Fruit fly (Drosophila melanogaster) whole organism, embryonic: Measurements from ENCODE around the gene CG6511.

Experiments used
- Awh ChIP-seq: fragments of 200-800 bp; sonication (Bioruptor generic); IDR thresholded peaks from 2 replicates; pipeline ENCODE4, ENCODE4 v1.3.6; 2022; ENCODE audit warnings: missing biosample characterization, missing genetic modification characterization
- Blimp-1 ChIP-seq: fragments of 200-800 bp; sonication (Bioruptor generic); optimal IDR thresholded peaks from 3 replicates; lab custom pipeline; 2018; ENCODE audit warnings: missing biosample characterization, missing genetic modification characterization, mild to moderate bottlenecking, moderate library complexity, missing genetic modification reagents
- Bteb2 ChIP-seq: fragments of 200-800 bp; sonication (Bioruptor generic); optimal IDR thresholded peaks from 2 replicates; lab custom pipeline; 2016; ENCODE audit warnings: missing biosample characterization, missing genetic modification characterization
- C15 ChIP-seq: fragments of 200-800 bp; sonication (Bioruptor generic); IDR thresholded peaks from 3 replicates; pipeline ENCODE4 v1.3.6; 2022; ENCODE audit warnings: missing biosample characterization, missing genetic modification characterization
- CG10267 ChIP-seq: fragments of 200-800 bp; sonication (Bioruptor generic); optimal IDR thresholded peaks from 2 replicates; lab custom pipeline; 2018; ENCODE audit warnings: missing biosample characterization, mild to moderate bottlenecking, missing genetic modification characterization, moderate library complexity
- CG10366 ChIP-seq: fragments of 200-800 bp; sonication (Bioruptor generic); IDR thresholded peaks from 2 replicates; pipeline ENCODE4 v1.3.6; 2022; ENCODE audit warnings: missing biosample characterization, missing genetic modification characterization
- CG10979 ChIP-seq: fragments of 200-800 bp; sonication (Bioruptor generic); optimal IDR thresholded peaks from 2 replicates; lab custom pipeline; 2018; ENCODE audit warnings: missing biosample characterization, mild to moderate bottlenecking, missing genetic modification characterization, moderate library complexity
- CG12155 ChIP-seq: fragments of 200-800 bp; sonication (Bioruptor generic); optimal IDR thresholded peaks from 3 replicates; lab custom pipeline; 2016; ENCODE audit warnings: missing biosample characterization, missing genetic modification characterization
- CG12391 ChIP-seq: fragments of 200-800 bp; sonication (Bioruptor generic); optimal IDR thresholded peaks from 3 replicates; lab custom pipeline; 2018; ENCODE audit warnings: missing biosample characterization, mild to moderate bottlenecking, missing genetic modification characterization, moderate library complexity
- CG14710 ChIP-seq: fragments of 200-800 bp; sonication (Bioruptor generic); optimal IDR thresholded peaks from 3 replicates; lab custom pipeline; 2019; ENCODE audit warnings: missing biosample characterization, mild to moderate bottlenecking, missing genetic modification characterization, moderate library complexity
- CG15073 ChIP-seq: fragments of 200-800 bp; sonication (Bioruptor generic); optimal IDR thresholded peaks from 2 replicates; lab custom pipeline; 2016; ENCODE audit warnings: missing biosample characterization, missing genetic modification characterization
- CG1602 ChIP-seq: fragments of 200-800 bp; sonication (Bioruptor generic); optimal IDR thresholded peaks from 3 replicates; lab custom pipeline; 2016; ENCODE audit warnings: missing biosample characterization, missing genetic modification characterization
- CG1603 ChIP-seq: fragments of 200-800 bp; sonication (Bioruptor generic); optimal IDR thresholded peaks from 2 replicates; lab custom pipeline; 2019; ENCODE audit warnings: missing biosample characterization, mild to moderate bottlenecking, missing genetic modification characterization, moderate library complexity
- CG17361 ChIP-seq: fragments of 200-800 bp; sonication (Bioruptor generic); IDR thresholded peaks from 3 replicates; pipeline ENCODE4 v1.3.6; 2022; ENCODE audit warnings: missing biosample characterization, missing genetic modification characterization
- CG17802 ChIP-seq: fragments of 200-800 bp; sonication (Bioruptor generic); optimal IDR thresholded peaks from 2 replicates; lab custom pipeline; 2018; ENCODE audit warnings: missing biosample characterization, mild to moderate bottlenecking, missing genetic modification characterization, moderate library complexity
- CG17829 ChIP-seq: fragments of 200-800 bp; optimal IDR thresholded peaks from 2 replicates; lab custom pipeline; 2019; ENCODE audit warnings: missing biosample characterization, mild to moderate bottlenecking, missing genetic modification characterization, moderate library complexity
- CG18764 ChIP-seq: fragments of 200-800 bp; sonication (Bioruptor generic); optimal IDR thresholded peaks from 3 replicates; lab custom pipeline; 2016; ENCODE audit warnings: missing biosample characterization, missing genetic modification characterization
- CG2199 ChIP-seq: fragments of 200-800 bp; sonication (Bioruptor generic); IDR thresholded peaks from 3 replicates; pipeline ENCODE4 v1.3.6; 2022; ENCODE audit warnings: missing biosample characterization, missing genetic modification characterization
- CG2712 ChIP-seq: fragments of 200-800 bp; optimal IDR thresholded peaks from 3 replicates; lab custom pipeline; 2019; ENCODE audit warnings: missing biosample characterization, mild to moderate bottlenecking, missing genetic modification characterization, moderate library complexity
- CG5245 ChIP-seq: fragments of 200-800 bp; sonication (Bioruptor generic); optimal IDR thresholded peaks from 3 replicates; lab custom pipeline; 2016; ENCODE audit warnings: missing biosample characterization, missing genetic modification characterization
- CG6175 ChIP-seq: fragments of 200-800 bp; sonication (Bioruptor generic); IDR thresholded peaks from 3 replicates; pipeline ENCODE4 v1.3.6; 2022; ENCODE audit warnings: missing biosample characterization, missing genetic modification characterization
- CG6254 ChIP-seq: fragments of 200-800 bp; sonication (Bioruptor generic); optimal IDR thresholded peaks from 3 replicates; lab custom pipeline; 2017; ENCODE audit warnings: mild to moderate bottlenecking, missing biosample characterization, missing genetic modification reagents, missing genetic modification characterization
- CG7271 ChIP-seq: fragments of 200-800 bp; sonication (Bioruptor generic); optimal IDR thresholded peaks from 2 replicates; lab custom pipeline; 2018; ENCODE audit warnings: missing biosample characterization, mild to moderate bottlenecking, missing genetic modification characterization, moderate library complexity
- CG9437 ChIP-seq: fragments of 200-800 bp; sonication (Bioruptor generic); optimal IDR thresholded peaks from 2 replicates; lab custom pipeline; 2018; ENCODE audit warnings: missing biosample characterization, mild to moderate bottlenecking, missing genetic modification characterization
- CG9817 ChIP-seq: fragments of 200-800 bp; sonication (Bioruptor generic); optimal IDR thresholded peaks from 2 replicates; lab custom pipeline; 2018; ENCODE audit warnings: missing biosample characterization, mild to moderate bottlenecking, missing genetic modification characterization, moderate library complexity
- Hr39 ChIP-seq: fragments of >200 bp; optimal IDR thresholded peaks from 2 replicates; lab custom pipeline; 2017
- Hr51 ChIP-seq, 2 experiments: fragments of 200-800 bp; sonication (Bioruptor generic); optimal IDR thresholded peaks; 2 replicates in 1 of 2; 3 replicates in 1 of 2; lab custom pipeline; 2016 to 2018; ENCODE audit warnings: missing biosample characterization in 2 of 2, missing genetic modification characterization in 2 of 2, mild to moderate bottlenecking in 1 of 2, moderate library complexity in 1 of 2
- Lim3 ChIP-seq: fragments of 200-800 bp; sonication (Bioruptor generic); IDR thresholded peaks from 2 replicates; pipeline ENCODE4 v1.3.6; 2022; ENCODE audit warnings: missing biosample characterization, missing genetic modification characterization
- Mad ChIP-seq: fragments of 200-800 bp; sonication (Bioruptor generic); optimal IDR thresholded peaks from 2 replicates; lab custom pipeline; 2016; ENCODE audit warnings: missing biosample characterization, missing genetic modification characterization
- Med ChIP-seq: fragments of 200-800 bp; sonication (Bioruptor generic); peaks from one replicate; lab custom pipeline; 2016; ENCODE audit warnings: missing biosample characterization, missing genetic modification characterization, mild to moderate bottlenecking, inconsistent platforms, moderate library complexity
- Neu2 ChIP-seq: fragments of 200-800 bp; sonication (Bioruptor generic); optimal IDR thresholded peaks from 3 replicates; lab custom pipeline; 2016; ENCODE audit warnings: missing biosample characterization, missing genetic modification characterization, borderline replicate concordance
- Sox100B ChIP-seq: fragments of 200-800 bp; sonication (Bioruptor generic); optimal IDR thresholded peaks from 3 replicates; lab custom pipeline; 2018; ENCODE audit warnings: missing biosample characterization, mild to moderate bottlenecking, missing genetic modification characterization
- Tbp ChIP-seq: fragments of >200 bp; optimal IDR thresholded peaks from 2 replicates; lab custom pipeline; 2018; ENCODE audit warnings: missing biosample characterization, missing genetic modification characterization
- abd-A ChIP-seq: fragments of 200-800 bp; sonication (Bioruptor generic); optimal IDR thresholded peaks from 3 replicates; lab custom pipeline; 2019; ENCODE audit warnings: missing biosample characterization, mild to moderate bottlenecking, missing genetic modification characterization, moderate library complexity
- ara ChIP-seq: fragments of 200-800 bp; sonication (Bioruptor generic); IDR thresholded peaks from 2 replicates; pipeline ENCODE4 v1.3.6; 2022; ENCODE audit warnings: missing biosample characterization, missing genetic modification characterization
- ato ChIP-seq: fragments of 200-800 bp; sonication (Bioruptor generic); IDR thresholded peaks from 2 replicates; pipeline ENCODE4 v1.3.6; 2022; ENCODE audit warnings: missing biosample characterization, missing genetic modification characterization; ENCODE audit not compliant: partially characterized antibody
- br ChIP-seq: fragments of >200 bp; optimal IDR thresholded peaks from 2 replicates; lab custom pipeline; 2017
- crc ChIP-seq: fragments of 200-800 bp; sonication (Bioruptor generic); optimal IDR thresholded peaks from 2 replicates; lab custom pipeline; 2016; ENCODE audit warnings: missing biosample characterization, missing genetic modification characterization
- croc ChIP-seq: fragments of 200-800 bp; sonication (Bioruptor generic); conservative IDR thresholded peaks from 3 replicates; pipeline ENCODE4 v1.3.6; 2022; ENCODE audit warnings: missing biosample characterization, missing genetic modification characterization
- dysf ChIP-seq: fragments of 200-800 bp; sonication (Bioruptor generic); IDR thresholded peaks from 3 replicates; pipeline ENCODE4 v1.3.6; 2022; ENCODE audit warnings: missing biosample characterization, missing genetic modification characterization
- en ChIP-seq: fragments of 200-800 bp; sonication (Bioruptor generic); optimal IDR thresholded peaks from 2 replicates; lab custom pipeline; 2016; ENCODE audit warnings: missing biosample characterization, missing genetic modification characterization
- fu2 ChIP-seq: fragments of 200-800 bp; sonication (Bioruptor generic); optimal IDR thresholded peaks from 2 replicates; lab custom pipeline; 2016; ENCODE audit warnings: missing biosample characterization, missing genetic modification characterization
- gce ChIP-seq: fragments of 200-800 bp; sonication (Bioruptor generic); IDR thresholded peaks from 3 replicates; pipeline ENCODE4 v1.3.6; 2022; ENCODE audit warnings: missing biosample characterization, missing genetic modification characterization
- grau ChIP-seq: fragments of 200-800 bp; optimal IDR thresholded peaks from 3 replicates; lab custom pipeline; 2019; ENCODE audit warnings: missing biosample characterization, mild to moderate bottlenecking, missing genetic modification characterization, moderate library complexity
- gsb-n ChIP-seq: fragments of 200-800 bp; sonication (Bioruptor generic); optimal IDR thresholded peaks from 3 replicates; lab custom pipeline; 2018; ENCODE audit warnings: missing biosample characterization, mild to moderate bottlenecking, missing genetic modification characterization
- her ChIP-seq: fragments of 200-800 bp; sonication (Bioruptor generic); optimal IDR thresholded peaks from 2 replicates; lab custom pipeline; 2016; ENCODE audit warnings: missing biosample characterization, missing genetic modification characterization
- oc ChIP-seq: fragments of 200-800 bp; sonication (Bioruptor generic); optimal IDR thresholded peaks from 2 replicates; lab custom pipeline; 2018; ENCODE audit warnings: missing biosample characterization, mild to moderate bottlenecking, missing genetic modification characterization, moderate library complexity
- p53 ChIP-seq: fragments of 200-800 bp; sonication (Bioruptor generic); optimal IDR thresholded peaks from 2 replicates; lab custom pipeline; 2016; ENCODE audit warnings: missing biosample characterization, missing genetic modification characterization
- sqz ChIP-seq: fragments of 200-800 bp; sonication (Bioruptor generic); optimal IDR thresholded peaks from 3 replicates; lab custom pipeline; 2018; ENCODE audit warnings: missing biosample characterization, mild to moderate bottlenecking, missing genetic modification characterization
- trh ChIP-seq: fragments of 200-800 bp; sonication (Bioruptor generic); optimal IDR thresholded peaks from 2 replicates; lab custom pipeline; 2016; ENCODE audit warnings: missing biosample characterization, missing genetic modification characterization

CG6511 gene

dm6 chr3L:8772998-8773684, 52.0 kb downstream of the CG6511 start (continued):
- peak; percentile 33 for TF ChIP-seq CG7271 (tag; lab: Kevin White, UChicago)
- TF ChIP-seq CG17802 (tag; lab: Kevin White, UChicago) = peak; percentile 18
- peak; percentile 82 for TF ChIP-seq Blimp-1 (GFP tag; lab: Kevin White, UChicago)
- TF ChIP-seq CG15073 (GFP tag; lab: Kevin White, UChicago) = no peak
- no peak for TF ChIP-seq br (lab: Kevin White, UChicago)
- TF ChIP-seq Tbp (GFP tag; lab: Kevin White, UChicago) = no peak
- no peak for TF ChIP-seq CG2199 (GFP tag; lab: Robert Waterston, UW)
- peak; percentile 56; the same call in 1 of the 2 replicates for TF ChIP-seq CG10366 (GFP tag; lab: Robert Waterston, UW)
- TF ChIP-seq CG6175 (GFP tag; lab: Robert Waterston, UW) = no peak
- TF ChIP-seq Neu2 (GFP tag; lab: Kevin White, UChicago) = no peak
- peak; percentile 18 for TF ChIP-seq abd-A (tag; lab: Kevin White, UChicago)
- TF ChIP-seq Bteb2 (GFP tag; lab: Kevin White, UChicago) = peak; percentile 28
- TF ChIP-seq sqz (GFP tag; lab: Kevin White, UChicago) = peak; percentile 57
- peak; percentile 74 for TF ChIP-seq Sox100B (GFP tag; lab: Kevin White, UChicago)
- TF ChIP-seq CG10267 = peak; percentile 83
- peak; percentile 80 for TF ChIP-seq gsb-n (tag; lab: Kevin White, UChicago)
- TF ChIP-seq Awh (GFP tag; lab: Robert Waterston, UW) = peak; percentile 71
- no peak for TF ChIP-seq ato (GFP tag; lab: Robert Waterston, UW)
- TF ChIP-seq oc (tag; lab: Kevin White, UChicago) = peak; percentile 91
- TF ChIP-seq fu2 = no peak
- 0 out of 3 replicates have a peak, but pooled peaks have one; percentile 33 for TF ChIP-seq gce (GFP tag; lab: Robert Waterston, UW)
- TF ChIP-seq ara (GFP tag; lab: Robert Waterston, UW) = peak; percentile 62; the same call in 1 of the 2 replicates
- peak; percentile 81 for TF ChIP-seq CG14710 (tag; lab: Kevin White, UChicago)
- TF ChIP-seq trh (GFP tag; lab: Kevin White, UChicago) = peak; percentile 35
- TF ChIP-seq crc (GFP tag; lab: Kevin White, UChicago) = no peak
- TF ChIP-seq CG10979 = peak; percentile 85
- peak; percentile 77 for TF ChIP-seq grau (tag; lab: Kevin White, UChicago)
- no peak for TF ChIP-seq p53 (GFP tag; lab: Kevin White, UChicago)
- TF ChIP-seq CG17829 = peak; percentile 81
- TF ChIP-seq CG2712 (tag; lab: Kevin White, UChicago) = peak; percentile 87
- TF ChIP-seq CG12155 (GFP tag; lab: Kevin White, UChicago) = peak; percentile 55
- peak; percentile 39 for TF ChIP-seq CG9817 (tag; lab: Kevin White, UChicago)
- no peak for TF ChIP-seq her (GFP tag; lab: Kevin White, UChicago)
- TF ChIP-seq CG6254 = peak; percentile 62
- peak; percentile 85 for TF ChIP-seq CG12391 (tag; lab: Kevin White, UChicago)
- peak; percentile 86 for TF ChIP-seq CG17361 (GFP tag; lab: Robert Waterston, UW)
- TF ChIP-seq CG18764 (GFP tag; lab: Kevin White, UChicago) = peak; percentile 48
- peak in 1 of 2 experiments; percentile 85 for TF ChIP-seq Hr51 (GFP tag; optimal IDR thresholded peaks at IDR 0.05; lab: Kevin White, UChicago)
- TF ChIP-seq croc (GFP tag; lab: Robert Waterston, UW) = peak; percentile 65
- TF ChIP-seq en (GFP tag; lab: Kevin White, UChicago) = peak; percentile 58
- no peak for TF ChIP-seq Hr39 (lab: Kevin White, UChicago)
- peak; percentile 63 for TF ChIP-seq Med (GFP tag; lab: Kevin White, UChicago)
- TF ChIP-seq C15 (GFP tag; lab: Robert Waterston, UW) = 0 out of 3 replicates have a peak, but pooled peaks have one; percentile 15
- TF ChIP-seq dysf (GFP tag; lab: Robert Waterston, UW) = peak; percentile 79
- peak; percentile 60 for TF ChIP-seq CG1602 (GFP tag; lab: Kevin White, UChicago)
- peak; percentile 41 for TF ChIP-seq CG5245
- no peak for TF ChIP-seq Lim3 (GFP tag; lab: Robert Waterston, UW)
- TF ChIP-seq CG9437 (GFP tag; lab: Kevin White, UChicago) = peak; percentile 52
- TF ChIP-seq Mad = peak; percentile 61
- TF ChIP-seq CG1603 (tag; lab: Kevin White, UChicago) = peak; percentile 77
